Fruit fly (Drosophila melanogaster) whole organism, prepupa: Measurements from ENCODE around the gene nAChRalpha3.
A peak's percentile ranks its signal among the peaks of the same experiment; 100 is the strongest.

Experiments used
- CG10669 ChIP-seq: fragments of 200-800 bp; sonication (Bioruptor generic); optimal IDR thresholded peaks from 3 replicates; lab custom pipeline; 2018; ENCODE audit warnings: missing biosample characterization, mild to moderate bottlenecking, missing genetic modification characterization, moderate library complexity
- CG11294 ChIP-seq: fragments of 200-800 bp; sonication (Bioruptor generic); IDR thresholded peaks from 2 replicates; pipeline ENCODE4 v1.3.6; 2022; ENCODE audit warnings: missing biosample characterization, missing genetic modification characterization
- CG15336 ChIP-seq: fragments of 200-800 bp; sonication (Bioruptor generic); IDR thresholded peaks from 2 replicates; pipeline ENCODE4 v1.3.6; 2022; ENCODE audit warnings: missing biosample characterization, missing genetic modification characterization
- CG1621 ChIP-seq: fragments of 200-800 bp; sonication (Bioruptor generic); optimal IDR thresholded peaks from 3 replicates; lab custom pipeline; 2018; ENCODE audit warnings: missing biosample characterization, mild to moderate bottlenecking, missing genetic modification characterization
- CG31627 ChIP-seq: fragments of 200-800 bp; sonication (Bioruptor generic); optimal IDR thresholded peaks from 3 replicates; lab custom pipeline; 2016; ENCODE audit warnings: missing biosample characterization, missing genetic modification characterization
- CG32006 ChIP-seq: fragments of 200-800 bp; sonication (Bioruptor generic); optimal IDR thresholded peaks from 3 replicates; lab custom pipeline; 2017; ENCODE audit warnings: missing biosample characterization, mild to moderate bottlenecking, missing genetic modification characterization
- CG34406 ChIP-seq: fragments of 200-800 bp; sonication (Bioruptor generic); optimal IDR thresholded peaks from 3 replicates; lab custom pipeline; 2016; ENCODE audit warnings: missing biosample characterization, missing genetic modification characterization
- CG6163 ChIP-seq: fragments of 200-800 bp; sonication (Bioruptor generic); IDR thresholded peaks from 3 replicates; pipeline ENCODE4 v1.3.6; 2022; ENCODE audit warnings: missing biosample characterization, missing genetic modification characterization
- CG6276 ChIP-seq: fragments of 200-800 bp; sonication (Bioruptor generic); optimal IDR thresholded peaks from 2 replicates; lab custom pipeline; 2017; ENCODE audit warnings: missing biosample characterization, mild to moderate bottlenecking, missing genetic modification characterization
- CG6808 ChIP-seq: fragments of 200-800 bp; sonication (Bioruptor generic); optimal IDR thresholded peaks from 3 replicates; lab custom pipeline; 2017; ENCODE audit warnings: missing biosample characterization, missing genetic modification characterization, mild to moderate bottlenecking, moderate library complexity, missing genetic modification reagents
- CG6854 ChIP-seq: fragments of 200-800 bp; sonication (Bioruptor generic); optimal IDR thresholded peaks from 2 replicates; lab custom pipeline; 2017; ENCODE audit warnings: missing biosample characterization, mild to moderate bottlenecking, missing genetic modification characterization
- CG8119 ChIP-seq: fragments of 200-800 bp; sonication (Bioruptor generic); IDR thresholded peaks from 3 replicates; pipeline ENCODE4 v1.3.6; 2022; ENCODE audit warnings: missing biosample characterization, missing genetic modification characterization
- CG8632 ChIP-seq: fragments of 200-800 bp; sonication (Bioruptor generic); optimal IDR thresholded peaks from 3 replicates; lab custom pipeline; 2016; ENCODE audit warnings: missing biosample characterization, missing genetic modification characterization
- Eip75B ChIP-seq: fragments of 200-800 bp; sonication (Bioruptor generic); optimal IDR thresholded peaks from 3 replicates; lab custom pipeline; 2016; ENCODE audit warnings: missing biosample characterization, missing genetic modification characterization
- Eip78C ChIP-seq: fragments of 200-800 bp; sonication (Bioruptor generic); peaks from one replicate; lab custom pipeline; 2016; ENCODE audit warnings: missing biosample characterization, missing genetic modification characterization
- Ets21C ChIP-seq: fragments of 200-800 bp; sonication (Bioruptor generic); optimal IDR thresholded peaks from 3 replicates; lab custom pipeline; 2016; ENCODE audit warnings: missing biosample characterization, missing genetic modification characterization
- Ets96B ChIP-seq: fragments of 200-800 bp; optimal IDR thresholded peaks from 2 replicates; lab custom pipeline; 2019; ENCODE audit warnings: missing biosample characterization, mild to moderate bottlenecking, missing genetic modification characterization, moderate library complexity
- Hr38 ChIP-seq: sonication (Bioruptor generic); optimal IDR thresholded peaks from 2 replicates; lab custom pipeline; 2016; ENCODE audit warnings: missing biosample characterization, missing genetic modification characterization
- Hr4 ChIP-seq: fragments of 200-800 bp; sonication (Bioruptor generic); optimal IDR thresholded peaks from 3 replicates; lab custom pipeline; 2016; ENCODE audit warnings: missing biosample characterization, missing genetic modification characterization
- Met ChIP-seq: fragments of 200-800 bp; sonication (Bioruptor generic); optimal IDR thresholded peaks from 3 replicates; lab custom pipeline; 2016; ENCODE audit warnings: missing biosample characterization, missing genetic modification characterization
- Smox ChIP-seq: fragments of 200-800 bp; sonication (Bioruptor generic); optimal IDR thresholded peaks from 3 replicates; lab custom pipeline; 2016; ENCODE audit warnings: missing biosample characterization, missing genetic modification characterization
- Sox102F ChIP-seq: fragments of 200-800 bp; sonication (Bioruptor generic); optimal IDR thresholded peaks from 2 replicates; lab custom pipeline; 2016; ENCODE audit warnings: missing biosample characterization, mild to moderate bottlenecking, missing genetic modification characterization
- Sox14 ChIP-seq: fragments of 200-800 bp; sonication (Bioruptor generic); optimal IDR thresholded peaks from 3 replicates; lab custom pipeline; 2016; ENCODE audit warnings: missing biosample characterization, missing genetic modification characterization
- Sox15 ChIP-seq: fragments of 200-800 bp; sonication (Bioruptor generic); optimal IDR thresholded peaks from 3 replicates; lab custom pipeline; 2016; ENCODE audit warnings: missing biosample characterization, missing genetic modification characterization
- acj6 ChIP-seq: fragments of 200-800 bp; sonication (Bioruptor generic); optimal IDR thresholded peaks from 3 replicates; lab custom pipeline; 2016; ENCODE audit warnings: missing biosample characterization, missing genetic modification characterization
- dac ChIP-seq: fragments of 200-800 bp; sonication (Bioruptor generic); optimal IDR thresholded peaks from 2 replicates; lab custom pipeline; 2017; ENCODE audit warnings: missing biosample characterization, mild to moderate bottlenecking, missing genetic modification characterization
- dsx ChIP-seq: fragments of 200-800 bp; optimal IDR thresholded peaks from 3 replicates; lab custom pipeline; 2019; ENCODE audit warnings: missing biosample characterization, mild to moderate bottlenecking, missing genetic modification characterization, moderate library complexity; ENCODE audit not compliant: poor library complexity, severe bottlenecking
- eg ChIP-seq: fragments of 200-800 bp; sonication (Bioruptor generic); IDR thresholded peaks from 3 replicates; pipeline ENCODE4 v1.3.6; 2022; ENCODE audit warnings: missing biosample characterization, missing genetic modification characterization
- esn ChIP-seq: fragments of 200-800 bp; sonication (Bioruptor generic); optimal IDR thresholded peaks from 2 replicates; lab custom pipeline; 2016; ENCODE audit warnings: missing biosample characterization, mild to moderate bottlenecking, missing genetic modification characterization, moderate library complexity
- fd59A ChIP-seq: fragments of 200-800 bp; sonication (Bioruptor generic); optimal IDR thresholded peaks from 2 replicates; lab custom pipeline; 2017; ENCODE audit warnings: missing biosample characterization, mild to moderate bottlenecking, missing genetic modification characterization, missing genetic modification reagents
- fd85E ChIP-seq: fragments of 200-800 bp; sonication (Bioruptor generic); optimal IDR thresholded peaks from 3 replicates; lab custom pipeline; 2016; ENCODE audit warnings: missing biosample characterization, missing genetic modification characterization
- fkh ChIP-seq: fragments of 200-800 bp; sonication (Bioruptor generic); optimal IDR thresholded peaks from 3 replicates; lab custom pipeline; 2017; ENCODE audit warnings: missing biosample characterization, mild to moderate bottlenecking, missing genetic modification characterization, moderate library complexity
- lz ChIP-seq: fragments of 200-800 bp; sonication (Bioruptor generic); optimal IDR thresholded peaks from 3 replicates; lab custom pipeline; 2016; ENCODE audit warnings: missing biosample characterization, missing genetic modification characterization
- net ChIP-seq: fragments of 200-800 bp; sonication (Bioruptor generic); optimal IDR thresholded peaks from 3 replicates; lab custom pipeline; 2016; ENCODE audit warnings: missing biosample characterization, missing genetic modification characterization
- pdm3 ChIP-seq: fragments of 200-800 bp; sonication (Bioruptor generic); optimal IDR thresholded peaks from 3 replicates; lab custom pipeline; 2016; ENCODE audit warnings: missing biosample characterization, missing genetic modification characterization
- salr ChIP-seq, 2 experiments: fragments of 200-800 bp; sonication (Bioruptor generic); optimal IDR thresholded peaks; 3 replicates each; lab custom pipeline; 2016 to 2018; ENCODE audit warnings: missing biosample characterization in 2 of 2, missing genetic modification characterization in 2 of 2, mild to moderate bottlenecking in 1 of 2
- ss ChIP-seq, 2 experiments: fragments of 200-800 bp; sonication (Bioruptor generic); optimal IDR thresholded peaks; 2 replicates in 1 of 2; 3 replicates in 1 of 2; lab custom pipeline; 2017 to 2018; ENCODE audit warnings: mild to moderate bottlenecking in 2 of 2, missing biosample characterization in 2 of 2, missing genetic modification characterization in 2 of 2, moderate library complexity in 1 of 2
- svp ChIP-seq: fragments of 200-800 bp; sonication (Bioruptor generic); peaks from one replicate; lab custom pipeline; 2016; ENCODE audit warnings: missing biosample characterization, missing genetic modification characterization
- vri ChIP-seq: fragments of 200-800 bp; sonication (Bioruptor generic); optimal IDR thresholded peaks from 3 replicates; lab custom pipeline; 2016; ENCODE audit warnings: missing biosample characterization, mild to moderate bottlenecking, missing genetic modification characterization

Gene nAChRalpha3

DNA sequence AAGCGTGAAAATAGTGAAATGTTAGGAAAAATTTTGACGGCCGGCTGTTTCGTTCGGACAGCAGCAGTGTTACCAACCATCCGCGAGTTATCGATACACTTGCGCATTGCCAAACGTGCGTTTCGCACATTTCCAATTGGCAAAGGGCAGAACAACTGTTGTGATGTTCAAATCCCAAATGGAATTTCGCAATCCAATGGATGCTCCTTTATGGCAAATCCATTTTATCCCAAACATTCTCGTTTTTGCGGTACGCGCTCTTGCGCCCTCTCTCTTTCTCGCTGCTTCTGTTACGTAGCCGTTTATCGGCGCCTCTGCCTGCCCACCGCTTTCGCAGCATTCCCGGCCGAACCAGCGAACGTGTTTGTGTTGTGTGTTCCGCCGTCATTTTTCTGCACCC, 123.7 kb downstream of the nAChRalpha3 start:
- no peak for TF ChIP-seq Ets21C (GFP tag; lab: Kevin White, UChicago)
- TF ChIP-seq vri, result peak; percentile 65
- no peak for TF ChIP-seq Sox15 (GFP tag; lab: Kevin White, UChicago)

DNA sequence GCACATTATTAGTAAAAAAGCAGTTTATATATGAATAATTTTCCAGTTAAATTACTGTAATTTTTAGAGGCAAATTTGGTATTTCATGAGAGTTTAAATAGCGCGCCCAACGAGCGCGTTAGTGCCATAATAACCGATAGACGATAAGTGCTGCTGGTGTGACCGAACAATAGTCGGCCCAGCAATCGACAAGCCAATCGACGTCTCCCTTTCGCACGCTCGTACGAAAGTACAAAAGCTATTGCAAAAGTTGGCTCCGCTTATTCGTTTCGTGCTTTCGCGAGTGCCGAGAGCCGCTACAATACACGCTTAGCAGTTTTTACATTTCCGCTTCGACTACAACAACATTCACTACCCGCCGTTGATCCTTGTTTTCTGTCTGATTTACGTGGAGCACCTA, 124.7 kb downstream of the nAChRalpha3 start, which contains the start of gene Trxr1:
Trxr1 (plus strand) TSS at position 231 of the 400 bp plus-strand sequence.
- TF ChIP-seq dsx (GFP tag; lab: Kevin White, UChicago) (peak; percentile 13), CG1621 (peak; percentile 5), net (no peak), Eip78C (GFP tag; lab: Kevin White, UChicago) (peak; percentile 23), fd59A (no peak), vri (peak; percentile 4), Hr38 (GFP tag; lab: Kevin White, UChicago) (no peak), Sox14 (peak; percentile 35), ss (GFP tag; optimal IDR thresholded peaks at IDR 0.05; lab: Kevin White, UChicago) (peak; percentile 9 to 33), Sox102F (GFP tag; lab: Kevin White, UChicago) (no peak)

DNA sequence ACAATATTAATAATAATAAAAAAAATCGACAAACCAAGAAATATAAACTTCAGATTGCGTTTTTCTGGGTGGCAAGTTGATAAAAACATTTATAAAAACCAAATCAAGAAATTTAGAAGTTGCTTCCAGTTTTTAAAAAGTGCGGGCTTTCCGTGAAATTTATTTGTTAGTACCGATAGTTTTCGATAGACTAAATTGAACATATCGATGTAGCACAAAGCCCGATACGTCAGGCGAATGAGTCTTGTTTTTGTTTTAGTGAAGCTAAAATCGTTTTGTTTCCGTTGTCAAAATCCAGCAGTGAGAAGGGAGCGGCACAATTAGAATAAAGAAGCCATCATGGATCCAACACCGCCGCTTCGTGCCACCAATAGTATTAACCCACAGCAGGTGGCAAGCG, 126.5 kb downstream of the nAChRalpha3 start, which contains the start of gene CG2147:
CG2147 (plus strand) TSS at position 254 of the 400 bp plus-strand sequence.
- TF ChIP-seq esn (GFP tag; lab: Kevin White, UChicago), result peak; percentile 22
- TF ChIP-seq CG32006, result no peak
- TF ChIP-seq Sox14, result peak; percentile 29
- no peak for TF ChIP-seq lz (GFP tag; lab: Kevin White, UChicago)
- TF ChIP-seq, all 60 proteins: peak for 2

DNA sequence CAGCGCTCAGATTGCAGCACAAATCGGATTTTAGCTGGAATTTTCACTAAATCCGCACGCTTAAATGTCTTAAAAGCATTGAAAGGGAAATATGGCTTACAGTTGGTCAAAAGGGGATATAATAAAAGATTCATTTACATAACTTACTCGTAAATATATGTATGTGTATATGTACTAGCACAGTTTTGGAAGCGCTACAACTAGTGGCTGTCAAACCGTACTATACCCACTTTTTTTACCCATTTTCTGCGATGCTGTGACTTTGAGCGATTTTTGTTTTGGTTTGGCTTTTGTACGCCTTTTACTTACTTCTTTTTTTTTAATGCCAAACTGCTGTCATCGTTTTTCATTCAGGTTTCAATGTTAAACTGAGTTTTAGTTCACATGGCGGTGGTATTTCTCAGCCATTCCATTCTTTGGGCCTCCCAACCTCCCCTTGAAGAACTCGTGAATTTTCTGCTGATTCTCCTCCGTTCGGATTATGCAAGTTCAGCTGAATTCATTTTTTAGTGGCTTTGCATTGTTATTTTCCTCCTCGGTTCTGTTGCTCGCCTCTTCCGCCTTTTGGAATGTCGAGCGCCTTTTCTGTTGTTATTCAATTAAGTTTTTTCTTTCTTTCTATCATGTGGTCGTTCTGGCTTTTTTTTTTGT, 132.9 kb downstream of the nAChRalpha3 start:
- TF ChIP-seq fkh (GFP tag; lab: Kevin White, UChicago), result no peak
- TF ChIP-seq Hr38 (GFP tag; lab: Kevin White, UChicago), result no peak
- no peak for TF ChIP-seq CG6854
- TF ChIP-seq Ets96B, result no peak
- no peak for TF ChIP-seq CG6276 (GFP tag; lab: Kevin White, UChicago)
- TF ChIP-seq CG31627 (GFP tag; lab: Kevin White, UChicago), result no peak
- no peak for TF ChIP-seq Met (GFP tag; lab: Kevin White, UChicago)
- TF ChIP-seq pdm3, result no peak
- no peak for TF ChIP-seq dac (GFP tag; lab: Kevin White, UChicago)
- no peak for TF ChIP-seq CG6808 (GFP tag; lab: Kevin White, UChicago)
- TF ChIP-seq Sox14, result no peak
- TF ChIP-seq fd85E (GFP tag; lab: Kevin White, UChicago), result no peak
- no peak for TF ChIP-seq CG8632
- no peak for TF ChIP-seq acj6 (GFP tag; lab: Kevin White, UChicago)
- no peak for TF ChIP-seq Eip75B (GFP tag; lab: Kevin White, UChicago)

DNA sequence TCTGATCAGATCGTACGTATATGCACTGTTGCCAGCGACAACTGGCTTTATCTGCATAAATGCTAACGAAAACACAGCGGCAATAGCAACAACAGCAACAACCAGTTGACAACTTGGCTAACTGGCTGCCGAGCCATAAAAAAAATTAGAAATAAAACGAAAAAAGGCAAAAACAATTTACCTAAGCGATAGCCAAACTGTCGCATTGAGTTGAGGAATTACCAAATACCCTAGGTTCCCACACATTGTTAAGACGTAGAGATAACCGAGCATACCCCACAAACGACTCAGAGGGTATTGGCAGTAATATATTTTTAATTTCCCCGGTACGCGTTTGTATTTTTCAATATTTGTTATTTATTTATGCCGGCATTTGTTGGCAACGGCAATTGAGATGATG, 133.8 kb downstream of the nAChRalpha3 start:
- TF ChIP-seq Sox14 (no peak), vri (peak; percentile 69), Eip78C (GFP tag; lab: Kevin White, UChicago) (peak; percentile 60), eg (GFP tag; lab: Robert Waterston, UW) (peak; percentile 60), salr (GFP tag; optimal IDR thresholded peaks at IDR 0.05; lab: Kevin White, UChicago) (no peak), CG10669 (GFP tag; lab: Kevin White, UChicago) (no peak), pdm3 (peak; percentile 27), Hr4 (peak; percentile 43), CG6163 (GFP tag; lab: Robert Waterston, UW) (0 out of 3 replicates have a peak, but pooled peaks have one; percentile 6), CG15336 (GFP tag; lab: Robert Waterston, UW) (peak; percentile 58; the same call in 1 of the 2 replicates), Sox15 (GFP tag; lab: Kevin White, UChicago) (no peak), CG34406 (GFP tag; lab: Kevin White, UChicago) (no peak), CG11294 (GFP tag; lab: Robert Waterston, UW) (no peak), fd85E (GFP tag; lab: Kevin White, UChicago) (no peak), Smox (no peak), net (peak; percentile 14), svp (GFP tag; lab: Kevin White, UChicago) (no peak), dac (GFP tag; lab: Kevin White, UChicago) (no peak), CG8119 (GFP tag; lab: Robert Waterston, UW) (peak; percentile 20; the same call in 1 of the 3 replicates), fd59A (no peak), fkh (GFP tag; lab: Kevin White, UChicago) (peak; percentile 78)
- TF ChIP-seq, all 60 proteins: peak for 10
